Fruit fly (Drosophila melanogaster): ENCODE data around the gene rg.

DNA sequence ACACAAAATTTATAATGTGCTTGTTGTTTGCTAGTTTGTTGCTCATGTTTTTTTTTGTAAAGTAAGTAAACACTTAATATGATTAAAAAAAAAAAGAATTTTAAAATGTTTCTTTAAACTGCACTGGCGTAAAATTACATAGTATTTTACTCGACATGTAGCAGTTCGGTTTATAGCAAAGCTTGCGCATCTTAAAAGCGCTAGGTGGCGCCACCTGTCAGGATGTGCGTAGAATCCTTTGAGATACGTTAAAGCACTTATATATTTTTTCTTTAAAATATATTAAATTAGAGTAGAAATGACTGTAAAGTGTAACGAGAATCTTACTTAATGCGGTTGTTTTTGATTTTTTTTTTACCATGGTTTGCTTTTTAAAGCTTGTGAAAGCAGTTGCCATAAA is 67.3 kb downstream of the rg start:
- no peak for TF ChIP-seq topi (GFP tag; optimal IDR thresholded peaks at IDR 0.05)
- TF ChIP-seq CG6854 (GFP tag; optimal IDR thresholded peaks at IDR 0.05), result no peak
